Worm (Caenorhabditis elegans): Measurements from ENCODE around the gene F36G3.2.

DNA sequence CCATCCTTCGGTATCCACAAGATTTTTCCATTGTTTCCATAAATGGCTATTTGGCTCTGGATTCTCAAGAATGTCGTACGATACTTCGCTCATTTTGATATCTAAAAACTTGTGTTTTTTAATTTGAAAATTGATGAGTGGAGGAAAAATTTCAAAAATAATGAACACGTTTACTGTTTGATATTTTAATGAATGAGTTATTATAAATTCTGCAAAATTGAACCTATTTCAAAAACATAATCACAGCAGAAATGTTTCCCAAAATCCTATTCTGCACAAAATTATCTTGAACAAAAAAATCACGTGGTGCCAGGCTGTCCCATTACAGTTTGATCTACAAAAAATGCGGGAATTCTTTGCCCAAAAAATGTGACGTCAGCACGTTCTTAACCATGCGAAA is at the start of gene F36G3.2:
- no peak for TF ChIP-seq ceh-36 (tag; optimal IDR thresholded peaks at IDR 0.05)
- TF ChIP-seq flt-1 (GFP tag; IDR thresholded peaks at IDR 0.05) = no peak
- no peak for TF ChIP-seq pes-1 (GFP tag; IDR thresholded peaks at IDR 0.05)

Measured in whole organism, early embryonic.